Worm (Caenorhabditis elegans): Measurements from ENCODE around the gene ZK430.5.

Gene ZK430.5

DNA sequence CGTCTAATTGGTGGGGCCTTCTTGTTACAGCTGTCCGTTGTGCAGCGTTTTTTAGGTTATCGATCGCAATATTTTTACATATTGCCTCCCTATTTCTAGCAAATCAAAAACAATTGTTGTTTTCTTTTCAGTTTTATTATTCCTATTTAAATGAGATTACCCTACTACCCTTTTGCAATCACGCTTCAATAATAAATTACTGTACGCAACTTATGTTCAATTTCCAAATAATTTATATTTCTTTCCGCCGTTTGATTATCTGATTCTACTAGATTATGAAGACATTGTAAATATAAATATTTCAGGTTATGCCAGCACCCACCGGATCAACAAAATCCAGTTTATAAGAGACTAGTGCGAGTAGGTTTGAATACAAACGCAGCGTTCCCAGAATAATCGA is at the start of gene ZK430.5:
ZK430.5 (plus strand) TSS at position 301 of the 400 bp plus-strand sequence.
- TF ChIP-seq him-1 (tag; optimal IDR thresholded peaks at IDR 0.05) (no peak), W03F9.2 (tag; optimal IDR thresholded peaks at IDR 0.05) (no peak), dao-5 (tag; optimal IDR thresholded peaks at IDR 0.05) (no peak)

DNA sequence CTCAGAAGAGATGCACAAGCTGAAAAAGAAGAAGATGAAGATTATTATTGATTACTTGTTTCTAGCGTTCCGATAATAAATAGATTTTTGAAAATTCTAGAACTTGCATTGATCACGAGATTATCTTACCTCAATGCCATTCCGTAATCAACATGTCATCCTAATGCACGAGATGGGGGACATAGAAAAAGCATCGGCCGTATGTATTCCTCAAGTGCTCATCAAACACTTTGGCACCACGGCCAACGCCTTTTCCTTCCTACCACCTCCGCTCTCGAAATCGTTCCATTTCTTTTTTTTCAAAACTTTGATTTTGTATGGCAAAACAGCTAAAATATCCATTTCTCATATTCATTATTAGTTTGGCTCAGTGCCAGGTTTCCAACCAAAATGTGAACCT is 46.7 kb upstream of the ZK430.5 start, which contains the start of gene lat-2:
lat-2 (plus strand) TSS at position 301 of the 400 bp plus-strand sequence.
- TF ChIP-seq W03F9.2 (tag; optimal IDR thresholded peaks at IDR 0.05) (no peak), him-1 (tag; optimal IDR thresholded peaks at IDR 0.05) (no peak), dao-5 (tag; optimal IDR thresholded peaks at IDR 0.05) (no peak)

DNA sequence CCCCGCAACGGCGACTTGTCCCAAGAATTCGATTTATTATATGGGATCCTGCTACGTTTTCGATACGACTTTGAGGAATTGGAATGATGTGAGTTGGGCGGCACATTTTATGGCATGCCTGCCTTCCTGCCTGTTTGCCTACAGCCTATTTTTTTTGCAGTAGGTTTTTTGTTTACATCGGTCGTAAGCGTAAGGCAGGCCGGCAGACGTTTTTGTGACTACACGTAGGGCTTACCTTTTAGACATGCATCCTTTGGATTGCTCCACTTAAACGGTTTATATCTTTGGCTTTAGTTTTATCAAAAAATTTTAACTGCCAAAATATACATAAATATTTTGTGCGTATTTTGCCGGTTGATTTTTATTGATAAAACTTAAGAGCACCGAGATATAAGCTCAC is 46.2 kb upstream of the ZK430.5 start:
- no peak for TF ChIP-seq W03F9.2 (tag; optimal IDR thresholded peaks at IDR 0.05)
- no peak for TF ChIP-seq dao-5 (tag; optimal IDR thresholded peaks at IDR 0.05)
- no peak for TF ChIP-seq him-1 (tag; optimal IDR thresholded peaks at IDR 0.05)

DNA sequence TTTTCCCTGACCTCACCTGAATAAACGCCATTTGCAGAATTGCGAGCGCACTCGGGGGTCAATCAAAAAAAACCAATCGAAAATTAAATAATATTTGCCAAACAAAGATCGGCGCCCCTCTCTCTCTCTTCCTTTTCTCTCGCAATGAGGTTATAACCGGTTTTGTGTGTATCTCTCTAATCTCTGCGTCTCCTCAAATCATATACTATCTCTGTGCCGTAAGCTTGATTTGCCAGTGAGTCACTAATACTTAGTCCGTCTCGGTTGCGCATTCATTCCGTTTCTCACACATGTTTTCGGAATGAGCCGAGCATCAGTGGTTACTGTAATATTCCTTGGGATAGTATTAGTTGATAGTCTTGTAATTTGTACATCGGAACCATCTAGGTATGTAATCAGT is 43.4 kb upstream of the ZK430.5 start:
- TF ChIP-seq W03F9.2 (tag; optimal IDR thresholded peaks at IDR 0.05) (no peak), him-1 (tag; optimal IDR thresholded peaks at IDR 0.05) (no peak), dao-5 (tag; optimal IDR thresholded peaks at IDR 0.05) (no peak)

DNA sequence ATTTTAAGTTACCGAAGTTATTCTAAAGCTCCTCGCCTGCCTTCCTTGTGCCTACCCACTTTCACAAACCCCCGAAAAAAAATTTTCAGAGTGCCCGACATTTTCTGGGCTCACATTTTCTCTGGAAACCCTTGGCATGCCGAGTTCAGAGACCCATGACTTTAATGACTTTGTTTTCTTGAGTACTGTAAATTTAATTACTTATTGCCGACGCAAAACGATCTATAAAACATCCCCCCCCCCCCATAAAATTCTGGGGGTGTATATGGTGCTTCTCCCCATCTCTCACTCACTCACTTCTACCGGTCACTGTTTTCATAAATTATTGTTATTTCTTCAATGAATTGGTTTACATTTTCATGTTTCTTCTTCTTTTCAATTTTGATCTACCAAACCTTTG is 37.5 kb upstream of the ZK430.5 start, which contains the start of gene try-9:
try-9 (plus strand) TSS at position 301 of the 400 bp plus-strand sequence.
- no peak for TF ChIP-seq dao-5 (tag; optimal IDR thresholded peaks at IDR 0.05)
- TF ChIP-seq W03F9.2 (tag; optimal IDR thresholded peaks at IDR 0.05), result no peak
- no peak for TF ChIP-seq him-1 (tag; optimal IDR thresholded peaks at IDR 0.05)

DNA sequence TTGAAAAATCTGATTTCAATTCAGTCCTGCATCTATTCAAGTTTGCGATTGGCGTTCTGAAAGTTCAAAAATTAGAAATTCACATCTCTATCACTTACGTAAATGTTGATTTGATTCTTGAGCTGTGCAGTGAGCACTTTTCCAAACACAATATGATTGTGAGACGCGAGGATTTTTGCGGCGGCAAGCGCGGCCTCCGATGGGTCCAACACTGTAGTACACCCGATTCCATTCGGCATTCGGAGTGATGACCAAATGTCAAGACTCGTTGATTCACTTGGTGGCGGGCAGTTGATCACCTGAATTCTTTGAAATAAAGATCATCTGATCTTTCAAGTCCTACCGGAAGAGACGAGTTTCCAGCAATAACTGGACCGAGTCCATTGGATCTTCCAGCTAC is 35.7 kb upstream of the ZK430.5 start:
- TF ChIP-seq W03F9.2 (tag; optimal IDR thresholded peaks at IDR 0.05) (no peak), dao-5 (tag; optimal IDR thresholded peaks at IDR 0.05) (no peak), him-1 (tag; optimal IDR thresholded peaks at IDR 0.05) (no peak)

DNA sequence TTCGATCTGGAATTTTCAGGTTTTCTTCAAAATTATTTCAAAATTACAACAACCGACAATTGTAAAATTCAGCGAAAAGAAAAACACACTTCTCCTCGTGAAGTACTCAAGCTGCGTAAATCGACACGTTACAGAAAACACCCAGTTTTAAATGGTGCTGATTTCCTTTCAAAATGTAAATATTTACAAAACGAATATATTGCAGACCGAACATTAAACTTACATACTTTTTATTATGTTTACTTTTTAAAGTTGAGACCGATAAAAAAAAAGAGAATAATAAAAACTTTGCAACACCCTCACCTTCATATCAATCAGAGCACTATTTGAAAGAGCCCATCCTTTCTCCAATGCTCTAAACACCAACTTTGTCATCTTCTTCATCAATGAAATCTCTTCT is 34.6 kb upstream of the ZK430.5 start:
- TF ChIP-seq dao-5 (tag; optimal IDR thresholded peaks at IDR 0.05), result no peak
- no peak for TF ChIP-seq him-1 (tag; optimal IDR thresholded peaks at IDR 0.05)
- TF ChIP-seq W03F9.2 (tag; optimal IDR thresholded peaks at IDR 0.05), result no peak

DNA sequence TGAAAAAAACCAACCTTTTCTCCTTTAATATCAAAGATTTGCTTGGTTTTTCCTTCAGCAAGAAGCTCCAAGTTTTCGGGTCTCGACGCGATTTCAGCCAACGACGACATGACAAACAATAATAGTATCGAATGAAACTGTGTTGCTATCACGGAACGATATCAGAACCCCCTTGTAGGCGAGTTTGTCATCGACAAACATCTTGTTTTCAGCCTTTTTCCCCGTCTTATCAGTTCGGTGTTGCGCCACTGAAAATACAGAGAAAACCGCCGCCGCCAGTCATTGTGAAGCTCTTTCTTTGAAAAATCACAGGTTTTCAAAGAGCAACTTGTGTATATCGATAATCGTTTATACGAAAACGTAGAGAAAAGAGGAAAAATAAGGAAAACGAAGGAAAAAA is 33.1 kb upstream of the ZK430.5 start, which contains the start of gene paic-1:
paic-1 (minus strand) TSS at position 120 of the 400 bp plus-strand sequence.
- no peak for TF ChIP-seq him-1 (tag; optimal IDR thresholded peaks at IDR 0.05)
- no peak for TF ChIP-seq W03F9.2 (tag; optimal IDR thresholded peaks at IDR 0.05)
- no peak for TF ChIP-seq dao-5 (tag; optimal IDR thresholded peaks at IDR 0.05)

DNA sequence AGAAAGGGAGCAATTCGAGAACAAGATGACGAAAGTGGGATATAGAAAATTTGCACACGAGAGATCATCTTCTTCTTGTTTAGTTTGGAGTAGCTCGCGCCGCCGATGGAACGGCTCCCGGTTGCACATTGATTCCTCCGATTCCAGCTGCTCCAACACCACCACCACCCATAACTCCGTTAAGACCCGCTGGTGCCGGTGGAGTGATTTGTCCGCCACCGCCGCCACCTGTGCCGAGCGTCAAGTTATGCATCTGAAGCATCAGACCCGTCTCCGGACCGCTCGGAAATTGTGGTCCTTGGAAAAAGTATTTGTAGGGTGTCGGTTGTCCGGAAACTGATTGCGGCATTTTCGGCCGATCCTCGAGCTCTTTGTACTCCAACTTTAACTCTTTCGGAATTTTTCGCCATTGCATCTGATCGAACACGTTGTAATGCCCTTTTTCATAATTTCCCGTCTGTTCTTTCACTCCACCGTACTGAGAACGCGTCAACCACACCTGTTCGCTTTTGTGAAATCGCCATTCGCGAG is 32.5 kb upstream of the ZK430.5 start:
- TF ChIP-seq W03F9.2 (tag; optimal IDR thresholded peaks at IDR 0.05) (no peak), him-1 (tag; optimal IDR thresholded peaks at IDR 0.05) (no peak)

DNA sequence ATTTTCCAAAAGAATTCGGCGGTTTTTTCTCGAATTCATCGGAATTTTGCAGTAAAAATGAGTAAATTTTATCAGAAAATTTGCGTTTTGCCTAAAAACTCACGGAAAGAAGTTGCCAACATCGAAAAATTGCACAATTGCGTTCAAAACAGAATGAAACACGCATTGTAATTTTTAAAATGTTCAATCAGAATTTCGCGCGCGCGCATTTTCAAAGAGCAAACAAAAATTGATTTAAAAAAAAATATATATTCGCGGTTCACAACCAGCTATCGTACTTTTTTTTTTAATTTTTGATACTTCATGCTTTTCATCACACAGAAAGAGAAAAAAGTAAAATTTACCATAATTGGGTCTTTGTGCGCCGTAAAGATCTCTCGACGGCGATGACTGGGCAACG is 30.6 kb upstream of the ZK430.5 start:
- TF ChIP-seq W03F9.2 (tag; optimal IDR thresholded peaks at IDR 0.05) (no peak), dao-5 (tag; optimal IDR thresholded peaks at IDR 0.05) (no peak), him-1 (tag; optimal IDR thresholded peaks at IDR 0.05) (no peak)

DNA sequence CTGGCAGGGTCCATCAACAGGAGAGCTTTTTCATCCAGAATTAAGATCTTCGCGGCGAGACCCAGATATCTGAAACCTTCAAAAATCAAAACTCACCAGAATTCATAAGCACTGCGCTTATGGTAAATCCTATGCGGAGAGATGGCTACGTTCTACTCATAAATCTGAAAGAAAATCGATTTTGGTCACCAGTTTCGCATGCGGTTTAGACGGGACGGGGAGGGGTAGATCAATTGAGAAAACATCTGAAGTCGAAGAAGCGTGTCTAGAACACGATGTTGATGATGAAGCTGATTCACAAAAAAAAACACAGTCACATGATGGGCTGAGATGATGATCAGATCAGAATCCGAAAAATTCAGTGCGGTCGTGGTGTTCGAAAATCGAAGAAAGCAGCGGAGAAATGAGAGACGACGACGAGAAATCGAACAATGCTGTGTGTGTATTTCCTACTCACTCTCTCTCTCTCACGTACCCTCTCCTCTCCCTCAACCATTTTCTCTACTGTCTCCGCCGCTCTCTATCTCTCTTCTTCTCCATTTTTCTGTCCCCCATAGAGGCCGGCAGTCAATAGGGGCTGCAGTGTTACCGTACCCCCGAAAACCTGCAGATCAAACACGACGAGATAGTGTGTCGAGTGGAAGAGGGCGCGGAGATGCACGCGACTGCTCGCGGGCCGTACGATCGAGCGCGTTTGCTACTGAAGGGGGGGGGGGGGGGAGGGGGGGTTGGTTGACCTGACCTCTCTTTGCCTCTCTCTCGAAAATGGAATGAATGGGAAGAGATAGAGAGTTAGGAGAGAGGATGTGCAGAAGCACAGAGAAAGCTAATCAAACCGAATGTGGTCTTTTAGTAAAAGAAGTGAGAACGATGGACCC is 28.9 kb upstream of the ZK430.5 start, which contains the start of gene ntl-2:
ntl-2 (minus strand) TSS at position 171 of the 878 bp plus-strand sequence.
- peak; percentile 79 for TF ChIP-seq W03F9.2 (tag; optimal IDR thresholded peaks at IDR 0.05)
- TF ChIP-seq dao-5 (tag; optimal IDR thresholded peaks at IDR 0.05), result no peak
- TF ChIP-seq him-1 (tag; optimal IDR thresholded peaks at IDR 0.05), result peak; percentile 79

DNA sequence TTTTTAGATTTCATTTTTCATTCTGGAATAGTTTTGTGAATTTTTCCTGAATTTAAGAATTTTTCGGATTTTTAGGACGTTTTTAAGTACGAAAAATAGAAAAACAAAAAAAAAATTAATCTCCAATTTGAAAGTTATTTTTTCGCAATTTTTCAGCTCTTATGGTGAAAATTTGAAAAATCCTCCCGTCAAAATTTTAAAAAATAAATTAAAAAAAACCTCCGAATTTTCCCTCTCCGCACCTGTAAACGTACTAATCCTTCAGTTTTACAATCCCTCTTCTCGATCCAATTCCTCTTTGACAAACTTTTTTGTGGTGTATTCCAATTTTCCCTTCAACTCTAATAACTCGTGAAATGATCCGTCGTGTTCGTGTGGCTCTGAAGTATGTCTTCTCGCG is 27.3 kb upstream of the ZK430.5 start, which contains the start of gene B0286.1:
B0286.1 (plus strand) TSS at position 301 of the 400 bp plus-strand sequence.
- TF ChIP-seq him-1 (tag; optimal IDR thresholded peaks at IDR 0.05) (no peak), W03F9.2 (tag; optimal IDR thresholded peaks at IDR 0.05) (no peak), dao-5 (tag; optimal IDR thresholded peaks at IDR 0.05) (no peak)

DNA sequence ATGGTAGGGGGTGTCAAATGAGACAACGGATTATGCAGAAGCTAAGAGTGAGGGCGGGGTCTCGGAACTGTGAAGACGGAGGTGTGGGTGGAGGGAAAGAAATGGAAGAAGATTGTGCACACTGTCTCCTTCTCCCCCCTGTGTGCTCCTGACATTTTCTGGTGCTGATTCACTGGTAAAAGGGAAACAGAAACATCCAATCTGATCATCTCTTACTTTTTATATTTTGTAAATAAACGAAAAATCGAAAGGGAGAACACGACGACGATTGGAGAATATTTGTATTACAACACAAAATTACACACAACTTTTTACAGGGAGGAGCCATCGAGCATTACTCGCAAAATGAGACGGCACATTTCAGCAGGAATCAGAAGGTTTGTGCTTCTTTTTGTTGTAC is 22.2 kb upstream of the ZK430.5 start, which contains the start of gene fkh-6:
fkh-6 (minus strand) TSS at position 101 of the 400 bp plus-strand sequence.
- TF ChIP-seq him-1 (tag; optimal IDR thresholded peaks at IDR 0.05) (no peak), W03F9.2 (tag; optimal IDR thresholded peaks at IDR 0.05) (no peak), dao-5 (tag; optimal IDR thresholded peaks at IDR 0.05) (no peak)

DNA sequence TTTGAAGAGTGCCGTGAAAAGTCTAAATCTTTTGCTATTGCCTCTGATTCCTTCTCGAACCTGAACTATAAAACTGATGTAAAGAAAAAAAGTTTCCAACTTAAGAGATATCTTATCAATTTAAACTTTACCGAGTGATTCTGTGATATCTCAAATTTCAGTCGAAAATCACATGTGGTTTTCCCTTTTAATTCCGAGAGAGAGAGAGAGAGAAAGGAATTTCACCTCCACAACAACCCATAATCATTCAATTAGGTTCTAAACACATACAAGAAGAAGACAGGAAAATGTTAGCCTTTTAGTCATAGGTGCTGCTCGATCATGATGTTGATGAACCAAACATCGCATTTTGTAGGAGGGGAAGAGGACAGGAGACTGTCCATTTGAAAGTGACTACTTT is 14.4 kb upstream of the ZK430.5 start:
- no peak for TF ChIP-seq W03F9.2 (tag; optimal IDR thresholded peaks at IDR 0.05)
- no peak for TF ChIP-seq dao-5 (tag; optimal IDR thresholded peaks at IDR 0.05)
- TF ChIP-seq him-1 (tag; optimal IDR thresholded peaks at IDR 0.05), result no peak
